Fruit fly (Drosophila melanogaster) S2 (cell line): ENCODE results near the gene daed.

Experiments
- CG8478 ChIP-seq: fragments of >200 bp; optimal IDR thresholded peaks from 2 replicates; lab custom pipeline; 2018
- CTCF ChIP-seq, 2 experiments: fragments of >200 bp; optimal IDR thresholded peaks; 2 replicates each; lab custom pipeline; 2018

DNA sequence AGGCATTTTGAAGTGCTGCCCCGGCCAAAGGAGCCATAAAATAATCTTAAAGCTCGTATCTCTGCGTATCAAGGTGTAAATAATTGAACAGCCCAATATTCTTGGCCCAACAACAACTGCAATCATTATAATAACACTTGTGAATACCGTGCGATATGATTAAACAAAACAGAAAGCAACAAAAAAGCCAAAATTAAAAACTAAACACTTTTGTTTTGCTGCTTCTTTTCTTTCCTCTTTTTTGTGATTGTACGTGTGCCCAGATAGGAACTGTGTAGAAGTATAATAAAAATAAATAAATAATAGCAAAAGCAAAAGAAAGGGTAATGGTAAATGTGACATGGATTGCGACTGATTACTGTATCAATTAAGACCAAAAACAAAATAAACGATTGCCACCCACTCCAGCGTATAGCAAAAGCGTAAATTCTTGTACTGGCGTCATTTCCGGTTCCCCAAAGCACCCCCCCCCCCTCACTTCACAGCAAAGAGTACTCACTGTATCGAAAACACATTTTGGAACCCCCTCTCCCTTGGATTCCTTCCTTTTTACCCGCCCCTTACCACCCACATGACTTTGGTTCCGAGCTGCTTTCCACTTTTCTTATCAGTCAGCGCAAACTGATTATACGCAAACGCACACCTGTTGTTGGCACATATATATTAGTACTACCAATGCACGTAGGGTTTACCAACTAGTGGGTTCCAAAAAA lies 44.6 kb downstream of the daed start:
- TF ChIP-seq CG8478 (lab: Kevin White, UChicago) (no peak), CTCF (optimal IDR thresholded peaks at IDR 0.05; lab: Kevin White, UChicago) (no peak)
